Worm (Caenorhabditis elegans) whole organism, mixed stage, embryonic: ENCODE data around the gene prmt-5.

Source experiments
- blmp-1 ChIP-seq: fragments of 150-350 bp; optimal IDR thresholded peaks from 2 replicates; lab custom pipeline; 2014; ENCODE audit warnings: missing biosample characterization, missing genetic modification characterization
- ceh-43 ChIP-seq: fragments of 200-800 bp; sonication (Bioruptor generic); optimal IDR thresholded peaks from 2 replicates; lab custom pipeline; 2018; ENCODE audit warnings: mild to moderate bottlenecking, missing genetic modification characterization, moderate library complexity, missing compliant biosample characterization
- elt-1 ChIP-seq: sonication (generic microtip); optimal IDR thresholded peaks from 2 replicates; lab custom pipeline; 2017; ENCODE audit warnings: missing genetic modification characterization, mild to moderate bottlenecking, missing compliant biosample characterization, antibody characterized with exemption, moderate library complexity, borderline replicate concordance; ENCODE audit not compliant: insufficient read depth
- hlh-1 ChIP-seq: fragments of 150-350 bp; optimal IDR thresholded peaks from 2 replicates; lab custom pipeline; 2014; ENCODE audit warnings: missing biosample characterization, missing genetic modification reagents, missing genetic modification characterization
- lin-13 ChIP-seq: fragments of 150-350 bp; optimal IDR thresholded peaks from 2 replicates; lab custom pipeline; 2014; ENCODE audit warnings: missing biosample characterization, missing genetic modification characterization
- lin-32 ChIP-seq: fragments of 200-800 bp; sonication (Bioruptor generic); optimal IDR thresholded peaks from 2 replicates; lab custom pipeline; 2018; ENCODE audit warnings: mild to moderate bottlenecking, missing genetic modification characterization, missing compliant biosample characterization
- mab-5 ChIP-seq: fragments of 150-350 bp; optimal IDR thresholded peaks from 2 replicates; lab custom pipeline; 2014; ENCODE audit warnings: missing biosample characterization, missing genetic modification characterization
- nhr-12 ChIP-seq: fragments of 150-350 bp; optimal IDR thresholded peaks from 2 replicates; lab custom pipeline; 2014; ENCODE audit warnings: missing biosample characterization, missing genetic modification characterization
- nhr-2 ChIP-seq: fragments of 150-350 bp; optimal IDR thresholded peaks from 2 replicates; lab custom pipeline; 2014; ENCODE audit warnings: missing biosample characterization, missing genetic modification characterization
- nhr-28 ChIP-seq: fragments of 150-350 bp; optimal IDR thresholded peaks from 2 replicates; lab custom pipeline; 2014; ENCODE audit warnings: missing biosample characterization, missing genetic modification characterization
- nhr-76 ChIP-seq: sonication (generic microtip); optimal IDR thresholded peaks from 2 replicates; lab custom pipeline; 2017; ENCODE audit warnings: missing biosample characterization, missing genetic modification characterization
- pha-4 ChIP-seq: fragments of 150-350 bp; optimal IDR thresholded peaks from 2 replicates; lab custom pipeline; 2018; ENCODE audit warnings: missing biosample characterization, missing genetic modification reagents, missing genetic modification characterization
- sem-2 ChIP-seq: fragments of 200-800 bp; sonication (Bioruptor generic); optimal IDR thresholded peaks from 2 replicates; lab custom pipeline; 2018; ENCODE audit warnings: mild to moderate bottlenecking, missing genetic modification characterization, missing compliant biosample characterization
- sptf-1 ChIP-seq: sonication (generic microtip); optimal IDR thresholded peaks from 2 replicates; lab custom pipeline; 2017; ENCODE audit warnings: mild to moderate bottlenecking, missing genetic modification characterization, moderate library complexity, missing compliant biosample characterization
- unc-120 ChIP-seq: sonication (generic microtip); optimal IDR thresholded peaks from 2 replicates; lab custom pipeline; 2017; ENCODE audit warnings: missing genetic modification characterization, missing compliant biosample characterization; ENCODE audit not compliant: poor library complexity, severe bottlenecking
- unc-62 ChIP-seq: fragments of 150-350 bp; optimal IDR thresholded peaks from 2 replicates; lab custom pipeline; 2014; ENCODE audit warnings: missing biosample characterization, missing genetic modification reagents, missing genetic modification characterization
- zip-8 ChIP-seq: fragments of 150-350 bp; optimal IDR thresholded peaks from 2 replicates; lab custom pipeline; 2014; ENCODE audit warnings: missing biosample characterization, missing genetic modification characterization

prmt-5 gene

ce11 chrIII:5277740-5278139, 47.4 kb downstream of the prmt-5 start, which contains the start of gene clk-1:
clk-1 (plus strand) TSS chrIII:5277894.
- TF ChIP-seq nhr-12 (no peak), nhr-76 (tag; lab: Kevin White, UChicago) (no peak), sptf-1 (tag; lab: Kevin White, UChicago) (no peak), hlh-1 (tag; lab: Kevin White, UChicago) (no peak), unc-62 (no peak), zip-8 (tag; lab: Kevin White, UChicago) (no peak), sem-2 (no peak), blmp-1 (no peak), lin-13 (tag; lab: Kevin White, UChicago) (no peak), nhr-2 (tag; lab: Kevin White, UChicago) (no peak), ceh-43 (GFP tag; lab: Kevin White, UChicago) (no peak), elt-1 (tag; lab: Kevin White, UChicago) (no peak), nhr-28 (tag; lab: Kevin White, UChicago) (no peak)

DNA sequence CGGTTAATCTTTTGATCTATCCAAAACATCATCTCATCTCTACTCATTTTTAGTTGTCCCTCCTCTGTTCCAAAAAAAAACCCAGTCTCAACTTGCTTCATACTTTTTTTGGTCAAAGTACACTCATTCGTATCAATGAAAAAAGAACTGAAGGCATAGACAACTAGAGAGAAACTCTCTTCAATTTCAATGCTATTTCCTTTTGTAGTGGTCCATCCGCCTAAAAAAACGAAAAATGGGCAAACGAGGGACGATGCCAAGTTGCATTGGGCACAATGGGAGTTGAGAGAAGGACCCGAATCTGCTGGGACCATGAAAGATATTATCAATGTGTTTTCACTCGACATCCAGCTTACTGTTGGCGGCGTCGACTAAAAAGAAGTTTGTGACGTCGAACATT, 49.9 kb downstream of the prmt-5 start:
- TF ChIP-seq elt-1 (tag; lab: Kevin White, UChicago) (no peak), mab-5 (tag; lab: Kevin White, UChicago) (no peak), ceh-43 (GFP tag; lab: Kevin White, UChicago) (no peak), lin-32 (GFP tag; lab: Kevin White, UChicago) (no peak), pha-4 (tag; lab: Kevin White, UChicago) (no peak), unc-120 (tag; lab: Kevin White, UChicago) (no peak)
